ENCODE assay signal across 4 fruit fly cellular contexts in the genomic region with DNA sequence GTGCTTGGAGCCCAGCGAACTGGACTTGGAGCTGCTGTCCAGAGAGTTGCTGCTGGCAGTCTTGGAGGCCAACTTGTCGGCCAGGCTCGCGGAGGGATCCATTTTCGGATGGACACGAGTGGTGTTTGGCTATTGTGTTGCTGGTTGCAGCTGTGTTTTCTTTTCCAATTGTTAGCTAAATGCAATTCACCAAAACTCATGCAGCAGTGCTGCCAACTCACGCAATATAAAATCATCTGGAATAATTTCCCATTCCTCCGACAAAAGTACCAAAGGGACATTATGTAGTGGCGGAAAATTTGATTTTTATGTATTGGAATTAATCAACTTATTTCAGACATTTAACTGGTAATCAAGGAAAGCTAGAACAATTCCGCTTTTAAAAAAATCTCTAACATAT.
A peak's percentile ranks its signal among the peaks of the same experiment; 100 is the strongest.
TF ChIP-seq lines count a peak whose summit lies in the region.

A gene (minus strand): TSS at position 306 of the 400 bp plus-strand sequence.

- TF ChIP-seq CTCF in whole organism, embryonic (GFP tag; optimal IDR thresholded peaks at IDR 0.05; lab: Kevin White, UChicago), result no peak

TF ChIP-seq in whole organism, adult, 20 proteins besides CTCF, POLR2A, EP300 and RAD21:
- TF ChIP-seq CG1620 (GFP tag; optimal IDR thresholded peaks at IDR 0.05; lab: Kevin White, UChicago) (no peak), tj (GFP tag; optimal IDR thresholded peaks at IDR 0.05; lab: Kevin White, UChicago) (peak; percentile 39), kay (GFP tag; lab: Kevin White, UChicago; ENCODE audit: borderline replicate concordance) (no peak), bab1 (GFP tag; optimal IDR thresholded peaks at IDR 0.05; lab: Kevin White, UChicago) (peak; percentile 56)

TF ChIP-seq in whole organism, embryonic, 481 proteins besides CTCF, POLR2A, EP300 and RAD21 (continues in another document):
- no peak for TF ChIP-seq Dref (GFP tag; IDR thresholded peaks at IDR 0.05; lab: Robert Waterston, UW)
- no peak for TF ChIP-seq ab (GFP tag; optimal IDR thresholded peaks at IDR 0.05; lab: Kevin White, UChicago)
- 0 out of 3 replicates have a peak, but pooled peaks have one; percentile 30 for TF ChIP-seq Opbp (GFP tag; IDR thresholded peaks at IDR 0.05; lab: Robert Waterston, UW; ENCODE audit: partially characterized antibody)
- no peak for TF ChIP-seq CG32767 (GFP tag; IDR thresholded peaks at IDR 0.05; lab: Robert Waterston, UW)
- TF ChIP-seq CG5180 (GFP tag; optimal IDR thresholded peaks at IDR 0.05; lab: Kevin White, UChicago), result no peak
- TF ChIP-seq CG16863 (GFP tag; optimal IDR thresholded peaks at IDR 0.05; lab: Kevin White, UChicago), result no peak
- TF ChIP-seq CG17359 (tag; optimal IDR thresholded peaks at IDR 0.05; lab: Kevin White, UChicago), result no peak
- peak; percentile 4 for TF ChIP-seq CG10267 (tag; optimal IDR thresholded peaks at IDR 0.05; lab: Kevin White, UChicago)
- no peak for TF ChIP-seq Dek (tag; optimal IDR thresholded peaks at IDR 0.05; lab: Kevin White, UChicago)
- TF ChIP-seq chinmo (GFP tag; IDR thresholded peaks at IDR 0.05; lab: Robert Waterston, UW; ENCODE audit: partially characterized antibody), result 0 out of 4 replicates have a peak, but pooled peaks have one; percentile 41
- TF ChIP-seq C15 (GFP tag; IDR thresholded peaks at IDR 0.05; lab: Robert Waterston, UW), result no peak
- TF ChIP-seq CG1792 (GFP tag; optimal IDR thresholded peaks at IDR 0.05; lab: Kevin White, UChicago), result no peak
- peak; percentile 67 for TF ChIP-seq CG4617 (GFP tag; optimal IDR thresholded peaks at IDR 0.05; lab: Kevin White, UChicago; ENCODE audit: borderline replicate concordance)
- TF ChIP-seq CG11560 (tag; IDR thresholded peaks at IDR 0.05; lab: Robert Waterston, UW), result no peak
- TF ChIP-seq sna (GFP tag; IDR thresholded peaks at IDR 0.05; lab: Robert Waterston, UW; ENCODE audit: partially characterized antibody), result 0 out of 2 replicates have a peak, but pooled peaks have one; percentile 30
- no peak for TF ChIP-seq Dad (GFP tag; optimal IDR thresholded peaks at IDR 0.05; lab: Kevin White, UChicago)
- no peak for TF ChIP-seq tup (GFP tag; optimal IDR thresholded peaks at IDR 0.05; lab: Kevin White, UChicago)
- no peak for TF ChIP-seq CG15269 (tag; optimal IDR thresholded peaks at IDR 0.05; lab: Kevin White, UChicago)
- TF ChIP-seq Scr (GFP tag; IDR thresholded peaks at IDR 0.05; lab: Robert Waterston, UW; ENCODE audit: partially characterized antibody), result no peak
- no peak for TF ChIP-seq CG5953 (GFP tag; IDR thresholded peaks at IDR 0.05; lab: Robert Waterston, UW)
- peak; percentile 45 for TF ChIP-seq Elba2 (GFP tag; optimal IDR thresholded peaks at IDR 0.05; lab: Kevin White, UChicago)
- peak; percentile 53 for TF ChIP-seq pzg (GFP tag; optimal IDR thresholded peaks at IDR 0.05; lab: Kevin White, UChicago)
- peak; percentile 3 for TF ChIP-seq BEAF-32 (GFP tag; optimal IDR thresholded peaks at IDR 0.05; lab: Kevin White, UChicago)
- no peak for TF ChIP-seq lbe (GFP tag; optimal IDR thresholded peaks at IDR 0.05; lab: Kevin White, UChicago)
- peak; percentile 74 for TF ChIP-seq MESR4 (GFP tag; optimal IDR thresholded peaks at IDR 0.05; lab: Kevin White, UChicago)
- TF ChIP-seq Max (GFP tag; optimal IDR thresholded peaks at IDR 0.05; lab: Kevin White, UChicago), result no peak

TF ChIP-seq in whole organism, prepupa, 60 proteins besides CTCF, POLR2A, EP300 and RAD21:
- TF ChIP-seq salr (GFP tag; optimal IDR thresholded peaks at IDR 0.05; lab: Kevin White, UChicago), result no peak
- peak; percentile 69 for TF ChIP-seq Eip78C (GFP tag; lab: Kevin White, UChicago)
- TF ChIP-seq vri (GFP tag; optimal IDR thresholded peaks at IDR 0.05; lab: Kevin White, UChicago), result no peak
- peak; percentile 66 for TF ChIP-seq CG6808 (GFP tag; optimal IDR thresholded peaks at IDR 0.05; lab: Kevin White, UChicago)
- TF ChIP-seq Eip75B (GFP tag; optimal IDR thresholded peaks at IDR 0.05; lab: Kevin White, UChicago), result no peak
- no peak for TF ChIP-seq topi (GFP tag; optimal IDR thresholded peaks at IDR 0.05; lab: Kevin White, UChicago)
- no peak for TF ChIP-seq Hr39 (GFP tag; optimal IDR thresholded peaks at IDR 0.05; lab: Kevin White, UChicago)
- TF ChIP-seq OdsH (GFP tag; optimal IDR thresholded peaks at IDR 0.05; lab: Kevin White, UChicago), result no peak

TF ChIP-seq in whole organism, wandering third instar larva, 38 proteins besides CTCF, POLR2A, EP300 and RAD21:
- peak; percentile 59 for TF ChIP-seq Myc (optimal IDR thresholded peaks at IDR 0.05; lab: Kevin White, UChicago)
- TF ChIP-seq Hr78 (GFP tag; optimal IDR thresholded peaks at IDR 0.05; lab: Kevin White, UChicago), result no peak
TF ChIP-seq in whole organism, wandering third instar larva: peak in this region for 1.
